Fruit fly (Drosophila melanogaster): ENCODE results near the gene mgl.

The mgl gene

DNA sequence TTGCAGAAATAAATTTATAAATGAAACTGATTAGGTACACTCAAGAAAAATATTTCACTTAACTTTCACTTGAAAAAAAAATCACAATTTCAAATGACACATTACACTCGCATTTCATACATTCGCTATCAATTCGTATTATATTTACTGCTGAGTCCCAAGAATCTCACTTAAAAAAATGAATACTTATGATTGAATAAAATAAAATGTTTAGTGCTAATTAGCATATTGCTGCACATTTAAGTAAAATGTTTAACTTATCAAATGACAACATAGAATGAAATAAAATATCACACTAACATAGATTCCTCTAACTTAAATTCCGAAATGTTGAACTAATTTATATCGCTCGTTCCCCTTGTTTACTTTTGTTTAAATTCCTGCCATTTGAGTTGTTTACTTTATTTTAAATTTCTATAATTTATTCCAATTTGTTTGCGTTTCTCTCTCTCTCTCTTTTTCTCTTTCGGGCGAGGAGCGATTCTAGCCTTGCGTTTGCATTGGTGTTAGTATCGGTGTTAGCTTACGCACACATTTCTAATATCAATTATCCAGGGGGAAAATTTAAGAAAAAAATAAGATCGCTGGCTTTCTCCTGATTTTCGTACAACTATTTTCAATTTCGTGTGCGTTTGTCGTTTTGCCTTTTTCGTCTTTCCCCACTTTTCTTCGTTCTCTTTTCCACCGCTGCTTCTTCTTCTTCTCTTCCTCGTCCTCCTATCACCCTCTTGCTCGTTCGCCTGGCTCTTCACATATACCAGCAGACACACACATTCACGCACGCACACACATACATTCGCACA, 144.5 kb downstream of the mgl start (continued):
- TF ChIP-seq Med (GFP tag) (peak; percentile 47), ATbp (GFP tag; optimal IDR thresholded peaks at IDR 0.05) (peak; percentile 9), CG17385 (GFP tag; optimal IDR thresholded peaks at IDR 0.05) (peak; percentile 96), CG3838 (GFP tag; optimal IDR thresholded peaks at IDR 0.05) (no peak), Adf1 (GFP tag; IDR thresholded peaks at IDR 0.05) (0 out of 2 replicates have a peak, but pooled peaks have one; percentile 14), hb (GFP tag; IDR thresholded peaks at IDR 0.05; ENCODE audit: partially characterized antibody) (no peak), nom (GFP tag; optimal IDR thresholded peaks at IDR 0.05) (peak; percentile 70), pros (GFP tag; optimal IDR thresholded peaks at IDR 0.05) (peak; percentile 18), CG34422 (GFP tag; IDR thresholded peaks at IDR 0.05) (0 out of 3 replicates have a peak, but pooled peaks have one; percentile 27), vvl (GFP tag; IDR thresholded peaks at IDR 0.05) (peak; percentile 39; the same call in 1 of the 2 replicates), bab2 (GFP tag; optimal IDR thresholded peaks at IDR 0.05) (no peak), bbx (GFP tag; IDR thresholded peaks at IDR 0.05; ENCODE audit: partially characterized antibody) (no peak), cg (GFP tag; optimal IDR thresholded peaks at IDR 0.05) (peak; percentile 95)

DNA sequence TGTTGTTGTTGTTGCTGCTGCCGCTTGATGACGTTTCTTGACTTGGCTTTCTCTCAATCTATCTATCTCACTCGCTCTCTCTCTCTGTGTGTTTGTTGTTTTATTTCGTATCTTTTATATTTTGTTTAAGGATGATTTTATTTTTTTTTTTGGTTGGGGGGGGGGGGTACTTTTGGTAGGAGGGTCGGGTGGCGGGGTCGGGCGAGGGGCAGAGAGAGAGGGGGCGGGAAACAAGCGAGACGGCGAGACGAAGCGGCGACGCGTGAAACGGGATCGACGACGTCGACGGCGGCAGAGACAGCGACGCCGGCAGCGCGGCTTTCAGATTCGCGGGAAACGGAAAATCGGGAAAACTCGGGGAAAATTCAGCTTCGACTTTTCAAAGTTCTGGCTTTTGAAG, 145.2 kb downstream of the mgl start:
- TF ChIP-seq az2 (GFP tag; optimal IDR thresholded peaks at IDR 0.05) (no peak), CG1832 (GFP tag; optimal IDR thresholded peaks at IDR 0.05) (peak; percentile 41), Adf1 (GFP tag; IDR thresholded peaks at IDR 0.05) (peak; percentile 73), CG10979 (tag; optimal IDR thresholded peaks at IDR 0.05) (no peak), CG4360 (GFP tag; IDR thresholded peaks at IDR 0.05) (peak; percentile 1; the same call in 1 of the 2 replicates), Sry-β (GFP tag; optimal IDR thresholded peaks at IDR 0.05) (no peak), shn (GFP tag; optimal IDR thresholded peaks at IDR 0.05) (no peak), Sox100B (GFP tag; optimal IDR thresholded peaks at IDR 0.05) (no peak), CG10321 (GFP tag; IDR thresholded peaks at IDR 0.05) (no peak), yki (optimal IDR thresholded peaks at IDR 0.05) (no peak), CG2120 (GFP tag; optimal IDR thresholded peaks at IDR 0.05) (no peak), CG34224 (GFP tag; IDR thresholded peaks at IDR 0.05; ENCODE audit: partially characterized antibody) (no peak), Six4 (GFP tag; optimal IDR thresholded peaks at IDR 0.05) (no peak), CG7839 (tag; optimal IDR thresholded peaks at IDR 0.05) (no peak), crol (GFP tag; IDR thresholded peaks at IDR 0.05) (peak; percentile 92), schlank (tag; optimal IDR thresholded peaks at IDR 0.05) (no peak), CG7271 (tag; optimal IDR thresholded peaks at IDR 0.05) (no peak), gcm2 (GFP tag; optimal IDR thresholded peaks at IDR 0.05) (no peak), Ets97D (GFP tag; optimal IDR thresholded peaks at IDR 0.05) (no peak)

DNA sequence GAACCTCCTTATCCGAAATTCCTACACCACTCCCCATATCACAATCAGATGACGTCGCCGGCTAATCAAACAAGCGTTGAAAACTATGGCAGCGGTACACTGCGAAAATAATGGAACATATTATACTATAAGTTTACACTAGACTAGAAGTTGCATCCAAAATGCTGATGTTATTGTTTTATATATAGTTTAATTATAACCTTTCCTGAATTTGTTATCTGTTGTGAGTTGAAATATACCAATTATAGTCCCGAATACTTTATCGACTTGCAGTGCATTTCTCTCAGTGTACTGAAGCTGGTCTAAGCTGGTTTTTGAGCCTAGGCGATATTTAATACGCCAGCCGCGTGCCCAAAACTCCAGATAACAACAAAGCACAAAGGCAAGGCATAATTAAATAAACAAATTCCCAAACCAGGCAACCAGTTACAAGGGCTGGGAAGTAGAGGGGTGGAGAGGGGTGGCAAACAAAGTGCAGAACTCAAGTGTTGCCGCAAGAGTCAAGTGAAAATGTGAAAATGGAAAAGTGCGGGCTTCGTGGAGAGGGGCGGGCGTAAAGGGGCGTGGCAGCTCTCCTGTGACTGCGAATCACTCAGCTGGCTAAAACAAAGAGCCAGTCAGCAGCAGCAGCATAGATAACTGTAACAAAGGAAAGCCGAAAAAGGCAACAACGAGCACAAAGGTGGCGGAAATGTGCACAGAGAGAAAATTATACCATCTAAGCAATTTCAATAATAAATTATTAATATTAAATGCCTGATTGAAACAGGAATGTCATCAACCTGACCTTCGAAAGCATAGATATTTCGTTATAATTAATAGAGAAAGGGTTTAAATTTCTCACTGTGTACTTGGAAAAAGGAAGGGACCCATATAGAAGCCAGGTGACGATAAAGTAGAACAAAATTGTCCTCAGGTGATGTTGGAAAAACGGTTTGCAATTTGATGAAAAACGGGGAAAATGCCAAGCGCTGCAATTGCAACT, 147.5 kb downstream of the mgl start:
- TF ChIP-seq mld (GFP tag; IDR thresholded peaks at IDR 0.05; ENCODE audit: partially characterized antibody) (no peak), CG11560 (tag; IDR thresholded peaks at IDR 0.05) (peak; percentile 37; the same call in 1 of the 3 replicates), Oli (tag; optimal IDR thresholded peaks at IDR 0.05) (peak; percentile 86), vfl (GFP tag; optimal IDR thresholded peaks at IDR 0.05) (peak; percentile 85), CoRest (tag; optimal IDR thresholded peaks at IDR 0.05) (peak; percentile 86), pan (optimal IDR thresholded peaks at IDR 0.05) (no peak), pan (GFP tag; optimal IDR thresholded peaks at IDR 0.05 in 1 of 2, IDR thresholded peaks at IDR 0.05 in 1 of 2) (peak in 1 of 2 experiments; percentile 82), CG1832 (GFP tag; optimal IDR thresholded peaks at IDR 0.05) (no peak), CHES-1-like (GFP tag; optimal IDR thresholded peaks at IDR 0.05) (peak; percentile 24), lov (optimal IDR thresholded peaks at IDR 0.05) (no peak), lov (GFP tag; IDR thresholded peaks at IDR 0.05) (0 out of 3 replicates have a peak, but pooled peaks have one; percentile 63), dmrt99B (tag; optimal IDR thresholded peaks at IDR 0.05) (peak; percentile 91), CG5245 (GFP tag; optimal IDR thresholded peaks at IDR 0.05) (peak; percentile 60), gcm2 (GFP tag; optimal IDR thresholded peaks at IDR 0.05) (peak; percentile 64), YL-1 (GFP tag; optimal IDR thresholded peaks at IDR 0.05) (no peak), CG8924 (tag; optimal IDR thresholded peaks at IDR 0.05) (peak; percentile 83)

Data from whole organism, embryonic.